Worm (Caenorhabditis elegans) whole organism, mixed stage, embryonic: Measurements from ENCODE around the gene pho-5.
A peak's percentile ranks its signal among the peaks of the same experiment; 100 is the strongest.

Experiments
- M03D4.4 ChIP-seq: sonication (generic microtip); optimal IDR thresholded peaks from 2 replicates; lab custom pipeline; 2017; ENCODE audit warnings: mild to moderate bottlenecking, missing genetic modification characterization, missing compliant biosample characterization
- blmp-1 ChIP-seq: fragments of 150-350 bp; optimal IDR thresholded peaks from 2 replicates; lab custom pipeline; 2014; ENCODE audit warnings: missing biosample characterization, missing genetic modification characterization
- ceh-39 ChIP-seq: fragments of 150-350 bp; optimal IDR thresholded peaks from 2 replicates; lab custom pipeline; 2014; ENCODE audit warnings: missing biosample characterization, missing genetic modification characterization
- ceh-43 ChIP-seq: fragments of 200-800 bp; sonication (Bioruptor generic); optimal IDR thresholded peaks from 2 replicates; lab custom pipeline; 2018; ENCODE audit warnings: mild to moderate bottlenecking, missing genetic modification characterization, moderate library complexity, missing compliant biosample characterization
- ceh-83 ChIP-seq: fragments of 200-800 bp; sonication (Bioruptor generic); optimal IDR thresholded peaks from 2 replicates; lab custom pipeline; 2018; ENCODE audit warnings: mild to moderate bottlenecking, missing genetic modification characterization, missing compliant biosample characterization
- ces-1 ChIP-seq: fragments of 150-350 bp; optimal IDR thresholded peaks from 2 replicates; lab custom pipeline; 2014; ENCODE audit warnings: missing biosample characterization, missing genetic modification reagents, missing genetic modification characterization
- cnd-1 ChIP-seq: fragments of 200-800 bp; sonication (Bioruptor generic); optimal IDR thresholded peaks from 2 replicates; lab custom pipeline; 2018; ENCODE audit warnings: mild to moderate bottlenecking, missing genetic modification characterization, missing compliant biosample characterization
- drap-1 ChIP-seq: fragments of 200-800 bp; sonication (Bioruptor generic); optimal IDR thresholded peaks from 3 replicates; lab custom pipeline; 2018; ENCODE audit warnings: mild to moderate bottlenecking, missing genetic modification characterization, missing compliant biosample characterization
- elt-1 ChIP-seq: sonication (generic microtip); optimal IDR thresholded peaks from 2 replicates; lab custom pipeline; 2017; ENCODE audit warnings: missing genetic modification characterization, mild to moderate bottlenecking, missing compliant biosample characterization, antibody characterized with exemption, moderate library complexity, borderline replicate concordance; ENCODE audit not compliant: insufficient read depth
- elt-3 ChIP-seq: fragments of 150-350 bp; optimal IDR thresholded peaks from 2 replicates; lab custom pipeline; 2014; ENCODE audit warnings: missing biosample characterization, missing genetic modification characterization
- flh-1 ChIP-seq: fragments of 200-800 bp; sonication (Bioruptor generic); optimal IDR thresholded peaks from 2 replicates; lab custom pipeline; 2018; ENCODE audit warnings: mild to moderate bottlenecking, missing genetic modification characterization, moderate library complexity, missing compliant biosample characterization
- ham-2 ChIP-seq: fragments of 200-800 bp; sonication (Bioruptor generic); optimal IDR thresholded peaks from 2 replicates; lab custom pipeline; 2018; ENCODE audit warnings: mild to moderate bottlenecking, missing genetic modification characterization, missing compliant biosample characterization
- hlh-1 ChIP-seq: fragments of 150-350 bp; optimal IDR thresholded peaks from 2 replicates; lab custom pipeline; 2014; ENCODE audit warnings: missing biosample characterization, missing genetic modification reagents, missing genetic modification characterization
- lin-13 ChIP-seq: fragments of 150-350 bp; optimal IDR thresholded peaks from 2 replicates; lab custom pipeline; 2014; ENCODE audit warnings: missing biosample characterization, missing genetic modification characterization
- lin-32 ChIP-seq: fragments of 200-800 bp; sonication (Bioruptor generic); optimal IDR thresholded peaks from 2 replicates; lab custom pipeline; 2018; ENCODE audit warnings: mild to moderate bottlenecking, missing genetic modification characterization, missing compliant biosample characterization
- lsy-2 ChIP-seq: fragments of 150-350 bp; optimal IDR thresholded peaks from 2 replicates; lab custom pipeline; 2014; ENCODE audit warnings: missing biosample characterization, missing genetic modification characterization
- mab-5 ChIP-seq: fragments of 150-350 bp; optimal IDR thresholded peaks from 2 replicates; lab custom pipeline; 2014; ENCODE audit warnings: missing biosample characterization, missing genetic modification characterization
- mep-1 ChIP-seq: fragments of 150-350 bp; optimal IDR thresholded peaks from 2 replicates; lab custom pipeline; 2017; ENCODE audit warnings: missing biosample characterization, missing genetic modification reagents, missing genetic modification characterization, inconsistent platforms
- nhr-12 ChIP-seq: fragments of 150-350 bp; optimal IDR thresholded peaks from 2 replicates; lab custom pipeline; 2014; ENCODE audit warnings: missing biosample characterization, missing genetic modification characterization
- nhr-2 ChIP-seq: fragments of 150-350 bp; optimal IDR thresholded peaks from 2 replicates; lab custom pipeline; 2014; ENCODE audit warnings: missing biosample characterization, missing genetic modification characterization
- nhr-237 ChIP-seq: fragments of 150-350 bp; optimal IDR thresholded peaks from 2 replicates; lab custom pipeline; 2014; ENCODE audit warnings: missing biosample characterization, missing genetic modification characterization
- nhr-76 ChIP-seq: sonication (generic microtip); optimal IDR thresholded peaks from 2 replicates; lab custom pipeline; 2017; ENCODE audit warnings: missing biosample characterization, missing genetic modification characterization
- sem-2 ChIP-seq: fragments of 200-800 bp; sonication (Bioruptor generic); optimal IDR thresholded peaks from 2 replicates; lab custom pipeline; 2018; ENCODE audit warnings: mild to moderate bottlenecking, missing genetic modification characterization, missing compliant biosample characterization
- snpc-4 ChIP-seq: fragments of 150-350 bp; optimal IDR thresholded peaks from 2 replicates; lab custom pipeline; 2014; ENCODE audit warnings: missing biosample characterization, missing genetic modification characterization
- sptf-1 ChIP-seq: sonication (generic microtip); optimal IDR thresholded peaks from 2 replicates; lab custom pipeline; 2017; ENCODE audit warnings: mild to moderate bottlenecking, missing genetic modification characterization, moderate library complexity, missing compliant biosample characterization
- tbx-8 ChIP-seq: fragments of 200-800 bp; sonication (Bioruptor generic); optimal IDR thresholded peaks from 2 replicates; lab custom pipeline; 2018; ENCODE audit warnings: mild to moderate bottlenecking, missing genetic modification characterization, moderate library complexity, missing compliant biosample characterization
- unc-120 ChIP-seq: sonication (generic microtip); optimal IDR thresholded peaks from 2 replicates; lab custom pipeline; 2017; ENCODE audit warnings: missing genetic modification characterization, missing compliant biosample characterization; ENCODE audit not compliant: poor library complexity, severe bottlenecking
- unc-39 ChIP-seq: fragments of 150-350 bp; optimal IDR thresholded peaks from 2 replicates; lab custom pipeline; 2014; ENCODE audit warnings: missing biosample characterization, missing genetic modification characterization
- unc-62 ChIP-seq: fragments of 150-350 bp; optimal IDR thresholded peaks from 2 replicates; lab custom pipeline; 2014; ENCODE audit warnings: missing biosample characterization, missing genetic modification reagents, missing genetic modification characterization
- zip-8 ChIP-seq: fragments of 150-350 bp; optimal IDR thresholded peaks from 2 replicates; lab custom pipeline; 2014; ENCODE audit warnings: missing biosample characterization, missing genetic modification characterization
- ztf-11 ChIP-seq: fragments of 150-350 bp; optimal IDR thresholded peaks from 2 replicates; lab custom pipeline; 2014; ENCODE audit warnings: missing biosample characterization, missing genetic modification characterization

pho-5 gene

ce11 chrIII:7242988-7243387, 42.7 kb downstream of the pho-5 start, which contains the start of gene osm-10:
Gene osm-10, plus strand, starts transcription at chrIII:7243280.
- TF ChIP-seq blmp-1 = no peak
- no peak for TF ChIP-seq nhr-2 (tag; lab: Kevin White, UChicago)
- no peak for TF ChIP-seq sptf-1 (tag; lab: Kevin White, UChicago)
- TF ChIP-seq mab-5 (tag; lab: Kevin White, UChicago) = no peak
- TF ChIP-seq, all 35 proteins: peak for 0

- TF ChIP-seq snpc-4 (tag; lab: Kevin White, UChicago) (no peak), cnd-1 (no peak), lin-13 (tag; lab: Kevin White, UChicago) (no peak), unc-62 (no peak), elt-3 (tag; lab: Kevin White, UChicago) (no peak), flh-1 (GFP tag; lab: Kevin White, UChicago) (no peak), mep-1 (tag; lab: Kevin White, UChicago) (no peak), nhr-76 (no peak), sem-2 (GFP tag; lab: Kevin White, UChicago) (no peak), ceh-83 (GFP tag; lab: Kevin White, UChicago) (no peak)
Measured at ce11 chrIII:7241065-7241464, 44.6 kb downstream of the pho-5 start, which contains the start of gene ztf-31. Gene ztf-31, plus strand, starts transcription at chrIII:7241365.

DNA sequence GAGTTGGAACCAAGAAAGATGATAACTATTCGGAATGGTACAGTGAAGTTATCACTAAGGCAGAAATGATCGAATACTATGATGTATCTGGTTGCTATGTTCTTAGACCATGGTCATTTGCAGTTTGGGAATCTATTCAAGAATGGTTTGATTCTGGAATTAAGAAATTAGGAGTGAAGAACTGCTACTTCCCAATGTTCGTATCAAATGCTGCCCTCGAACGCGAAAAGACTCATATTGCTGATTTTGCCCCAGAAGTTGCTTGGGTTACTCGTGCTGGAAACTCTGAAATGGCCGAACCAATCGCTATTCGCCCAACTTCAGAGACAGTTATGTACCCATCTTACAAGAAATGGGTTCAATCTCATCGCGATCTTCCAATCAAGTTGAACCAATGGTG, 46.3 kb downstream of the pho-5 start:
- no peak for TF ChIP-seq drap-1 (GFP tag; lab: Kevin White, UChicago)
- TF ChIP-seq ces-1 (GFP tag; lab: Kevin White, UChicago) = no peak
- no peak for TF ChIP-seq nhr-12 (tag; lab: Kevin White, UChicago)
- TF ChIP-seq ceh-39 (tag; lab: Kevin White, UChicago) = no peak
- no peak for TF ChIP-seq snpc-4 (tag; lab: Kevin White, UChicago)
- TF ChIP-seq M03D4.4 (tag; lab: Kevin White, UChicago) = no peak
- no peak for TF ChIP-seq unc-120
- no peak for TF ChIP-seq ham-2
- TF ChIP-seq lin-13 (tag; lab: Kevin White, UChicago) = no peak
- TF ChIP-seq hlh-1 (tag; lab: Kevin White, UChicago) = no peak
- TF ChIP-seq unc-39 = no peak
- TF ChIP-seq lsy-2 (tag; lab: Kevin White, UChicago) = no peak
- no peak for TF ChIP-seq sptf-1 (tag; lab: Kevin White, UChicago)
- TF ChIP-seq sem-2 (GFP tag; lab: Kevin White, UChicago) = no peak
- no peak for TF ChIP-seq elt-1 (tag; lab: Kevin White, UChicago)
- no peak for TF ChIP-seq zip-8
- no peak for TF ChIP-seq unc-62
- TF ChIP-seq, all 35 proteins: peak for 0

DNA sequence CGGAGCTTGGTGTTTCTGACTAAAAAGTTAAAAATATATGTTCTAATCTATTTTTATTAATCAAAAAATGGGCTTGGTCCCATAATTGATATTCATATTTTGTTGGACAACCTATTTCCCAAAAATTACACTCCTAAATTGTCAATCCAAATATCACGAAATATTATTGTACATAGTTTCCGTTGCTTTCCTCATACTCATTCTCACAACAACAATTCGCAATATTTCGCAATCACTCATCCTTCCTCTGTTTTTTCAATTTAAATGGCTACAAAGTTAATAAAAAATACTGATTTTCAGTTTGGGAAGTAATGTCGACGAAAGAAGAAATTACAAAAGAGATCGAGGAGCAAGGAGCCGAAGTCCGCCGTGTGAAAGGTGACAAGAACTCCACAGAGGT, 47.0 kb downstream of the pho-5 start, which contains the start of gene pars-1:
Gene pars-1, plus strand, starts transcription at position 301 of the 400 bp plus-strand sequence.
- TF ChIP-seq ztf-11 (tag; lab: Kevin White, UChicago) = no peak
- TF ChIP-seq elt-3 (tag; lab: Kevin White, UChicago) = no peak
- no peak for TF ChIP-seq flh-1 (GFP tag; lab: Kevin White, UChicago)
- no peak for TF ChIP-seq ceh-83 (GFP tag; lab: Kevin White, UChicago)
- no peak for TF ChIP-seq cnd-1
- TF ChIP-seq nhr-76 = no peak
- TF ChIP-seq nhr-237 = no peak
- TF ChIP-seq unc-62 = no peak
- TF ChIP-seq lin-32 = no peak
- TF ChIP-seq ceh-39 (tag; lab: Kevin White, UChicago) = no peak
- no peak for TF ChIP-seq nhr-2 (tag; lab: Kevin White, UChicago)

ce11 chrIII:7234148-7234547, 51.5 kb downstream of the pho-5 start, which contains the start of gene ndus-8:
Gene ndus-8, minus strand, starts transcription at chrIII:7234202.
- TF ChIP-seq mep-1 (tag; lab: Kevin White, UChicago) = peak; percentile 48
- no peak for TF ChIP-seq cnd-1
- TF ChIP-seq lin-13 (tag; lab: Kevin White, UChicago) = peak; percentile 56
- no peak for TF ChIP-seq ces-1 (GFP tag; lab: Kevin White, UChicago)
- TF ChIP-seq ceh-43 (GFP tag; lab: Kevin White, UChicago) = no peak
- no peak for TF ChIP-seq unc-62
- no peak for TF ChIP-seq ztf-11 (tag; lab: Kevin White, UChicago)
- TF ChIP-seq drap-1 (GFP tag; lab: Kevin White, UChicago) = no peak
- no peak for TF ChIP-seq mab-5 (tag; lab: Kevin White, UChicago)
- peak; percentile 64 for TF ChIP-seq lsy-2 (tag; lab: Kevin White, UChicago)
- no peak for TF ChIP-seq unc-39
- TF ChIP-seq tbx-8 (GFP tag; lab: Kevin White, UChicago) = no peak
- TF ChIP-seq ceh-39 (tag; lab: Kevin White, UChicago) = no peak
- TF ChIP-seq M03D4.4 (tag; lab: Kevin White, UChicago) = no peak
- TF ChIP-seq, all 35 proteins: peak for 3
